Fruit fly (Drosophila melanogaster) whole organism, wandering third instar larva: ENCODE results near the gene ush.

Experiments
- Dfd ChIP-seq: fragments of >200 bp; optimal IDR thresholded peaks from 2 replicates; lab custom pipeline; 2017; ENCODE audit warnings: missing biosample characterization, missing genetic modification characterization
- Hnf4 ChIP-seq: fragments of 200-800 bp; sonication (Bioruptor generic); optimal IDR thresholded peaks from 2 replicates; lab custom pipeline; 2016; ENCODE audit warnings: missing biosample characterization, mild to moderate bottlenecking, missing genetic modification characterization
- Jra ChIP-seq: sonication (Bioruptor generic); optimal IDR thresholded peaks from 2 replicates; lab custom pipeline; 2016; ENCODE audit warnings: missing biosample characterization, missing genetic modification characterization
- N ChIP-seq: fragments of >200 bp; optimal IDR thresholded peaks from 2 replicates; lab custom pipeline; 2018; ENCODE audit warnings: missing biosample characterization, missing external identifiers, missing genetic modification characterization
- OdsH ChIP-seq: fragments of 200-800 bp; sonication (Bioruptor generic); optimal IDR thresholded peaks from 2 replicates; lab custom pipeline; 2016; ENCODE audit warnings: missing biosample characterization, mild to moderate bottlenecking, missing genetic modification characterization
- fru ChIP-seq: fragments of 200-800 bp; sonication (Bioruptor generic); optimal IDR thresholded peaks from 3 replicates; lab custom pipeline; 2016; ENCODE audit warnings: missing biosample characterization, mild to moderate bottlenecking, missing genetic modification characterization
- h ChIP-seq: fragments of 200-800 bp; sonication (Bioruptor generic); optimal IDR thresholded peaks from 3 replicates; lab custom pipeline; 2016; ENCODE audit warnings: missing biosample characterization, mild to moderate bottlenecking, missing genetic modification characterization
- jim ChIP-seq: fragments of 175-275, 200-325 bp; sonication (Bioruptor generic); optimal IDR thresholded peaks from 2 replicates; lab custom pipeline; 2016; ENCODE audit warnings: missing biosample characterization, mild to moderate bottlenecking, missing genetic modification characterization
- usp ChIP-seq: fragments of >200 bp; optimal IDR thresholded peaks from 2 replicates; lab custom pipeline; 2017; ENCODE audit warnings: missing biosample characterization, missing genetic modification characterization
- woc ChIP-seq: sonication (Bioruptor generic); optimal IDR thresholded peaks from 2 replicates; lab custom pipeline; 2016; ENCODE audit warnings: missing biosample characterization, mild to moderate bottlenecking, missing genetic modification characterization

dm6 chr2L:526192-526923 lies 50.3 kb downstream of the ush start:
- TF ChIP-seq jim (GFP tag; lab: Kevin White, UChicago) = no peak
- TF ChIP-seq N (GFP tag; lab: Kevin White, UChicago) = no peak
- peak; percentile 35 for TF ChIP-seq OdsH (GFP tag; lab: Kevin White, UChicago)
- TF ChIP-seq Dfd (GFP tag; lab: Kevin White, UChicago) = no peak
- TF ChIP-seq Jra = no peak
- TF ChIP-seq woc (GFP tag; lab: Kevin White, UChicago) = peak; percentile 8
- TF ChIP-seq h = peak; percentile 42
- TF ChIP-seq fru = peak; percentile 48
- TF ChIP-seq usp (GFP tag; lab: Kevin White, UChicago) = no peak
- TF ChIP-seq Hnf4 (GFP tag; lab: Kevin White, UChicago) = no peak
